Worm (Caenorhabditis elegans) whole organism, early embryonic: ENCODE data around the gene pos-1.

Experiments used
- B0310.2 ChIP-seq: sonication (generic microtip); optimal IDR thresholded peaks from 2 replicates; lab custom pipeline; 2016; ENCODE audit warnings: mild to moderate bottlenecking, missing genetic modification characterization, missing compliant biosample characterization
- F13C5.2 ChIP-seq: sonication (generic microtip); optimal IDR thresholded peaks from 2 replicates; lab custom pipeline; 2017; ENCODE audit warnings: mild to moderate bottlenecking, missing genetic modification characterization, inconsistent platforms, missing compliant biosample characterization
- aly-1 ChIP-seq: sonication (generic microtip); optimal IDR thresholded peaks from 2 replicates; lab custom pipeline; 2016; ENCODE audit warnings: missing genetic modification characterization, missing compliant biosample characterization
- ama-1 ChIP-seq: fragments of 150-350 bp; optimal IDR thresholded peaks from 2 replicates; lab custom pipeline; 2014
- ceh-13 ChIP-seq: fragments of 200-800 bp; sonication (Bioruptor generic); optimal IDR thresholded peaks from 2 replicates; lab custom pipeline; 2018; ENCODE audit warnings: mild to moderate bottlenecking, missing genetic modification characterization, missing compliant biosample characterization
- ceh-36 ChIP-seq: sonication (generic microtip); optimal IDR thresholded peaks from 2 replicates; lab custom pipeline; 2016; ENCODE audit warnings: missing genetic modification characterization, inconsistent platforms, missing compliant biosample characterization
- ets-7 ChIP-seq: sonication (generic microtip); optimal IDR thresholded peaks from 2 replicates; lab custom pipeline; 2016; ENCODE audit warnings: missing genotype, missing genetic modification characterization, missing compliant biosample characterization
- flt-1 ChIP-seq: fragments of 200-800 bp; sonication (Bioruptor generic); IDR thresholded peaks from 2 replicates; pipeline ENCODE4 v1.3.6; 2022; ENCODE audit warnings: missing genetic modification characterization, missing compliant biosample characterization
- hmg-4 ChIP-seq: fragments of 200-800 bp; sonication (Bioruptor generic); optimal IDR thresholded peaks from 2 replicates; lab custom pipeline; 2018; ENCODE audit warnings: mild to moderate bottlenecking, missing genetic modification characterization, missing compliant biosample characterization
- scrt-1 ChIP-seq: fragments of 200-800 bp; sonication (Bioruptor generic); IDR thresholded peaks from 2 replicates; pipeline ENCODE4 v1.3.6; 2022; ENCODE audit warnings: missing genetic modification characterization, missing compliant biosample characterization
- sea-1 ChIP-seq: fragments of 200-800 bp; sonication (Bioruptor generic); conservative IDR thresholded peaks from 2 replicates; pipeline ENCODE4 v1.3.6; 2022; ENCODE audit warnings: missing genetic modification characterization, missing compliant biosample characterization
- tbx-11 ChIP-seq: fragments of 200-800 bp; sonication (Bioruptor generic); IDR thresholded peaks from 2 replicates; pipeline ENCODE4 v1.3.6; 2022; ENCODE audit warnings: missing genetic modification characterization, missing compliant biosample characterization
- tbx-37 ChIP-seq: fragments of 200-800 bp; sonication (Bioruptor generic); conservative IDR thresholded peaks from 2 replicates; pipeline ENCODE4 v1.3.6; 2022; ENCODE audit warnings: missing genetic modification reagents, missing genetic modification characterization, missing compliant biosample characterization

- TF ChIP-seq ceh-13 (GFP tag; lab: Kevin White, UChicago): no peak
- TF ChIP-seq scrt-1 (GFP tag; lab: Robert Waterston, UW): no peak
- no peak for TF ChIP-seq ama-1
- no peak for TF ChIP-seq flt-1 (GFP tag; lab: Robert Waterston, UW)
- TF ChIP-seq B0310.2 (tag; lab: Kevin White, UChicago): no peak
- TF ChIP-seq tbx-11 (GFP tag; lab: Robert Waterston, UW): no peak
- TF ChIP-seq ets-7 (tag; lab: Kevin White, UChicago): no peak
- no peak for TF ChIP-seq aly-1 (tag; lab: Kevin White, UChicago)
- TF ChIP-seq hmg-4 (GFP tag; lab: Kevin White, UChicago): no peak
- no peak for TF ChIP-seq tbx-37 (GFP tag; lab: Robert Waterston, UW)
- TF ChIP-seq ceh-36 (tag; lab: Kevin White, UChicago): no peak
- TF ChIP-seq F13C5.2 (tag; lab: Kevin White, UChicago): no peak
- no peak for TF ChIP-seq sea-1 (GFP tag; lab: Robert Waterston, UW)
These were observed 4.3 kb upstream of the pos-1 start for ce11 chrV:8409594-8409993.
